Worm (Caenorhabditis elegans) whole organism, late embryonic: Measurements from ENCODE around the gene sel-15.

Experiments used
- K02D7.2 ChIP-seq: sonication (generic microtip); optimal IDR thresholded peaks from 2 replicates; lab custom pipeline; 2017; ENCODE audit warnings: mild to moderate bottlenecking, missing genetic modification characterization, missing compliant biosample characterization
- fax-1 ChIP-seq: sonication (generic microtip); optimal IDR thresholded peaks from 2 replicates; lab custom pipeline; 2016; ENCODE audit warnings: missing genotype, missing genetic modification characterization, missing compliant biosample characterization
- fkh-10 ChIP-seq: fragments of 150-350 bp; optimal IDR thresholded peaks from 2 replicates; lab custom pipeline; 2014; ENCODE audit warnings: missing biosample characterization, missing genetic modification reagents, missing genetic modification characterization
- hlh-6 ChIP-seq: sonication (generic microtip); optimal IDR thresholded peaks from 2 replicates; lab custom pipeline; 2016; ENCODE audit warnings: missing genotype, missing genetic modification characterization, missing compliant biosample characterization
- hlh-8 ChIP-seq: sonication (generic microtip); optimal IDR thresholded peaks from 2 replicates; lab custom pipeline; 2016; ENCODE audit warnings: missing genotype, missing genetic modification characterization, missing compliant biosample characterization
- pha-4 ChIP-seq: fragments of 150-350 bp; optimal IDR thresholded peaks from 2 replicates; lab custom pipeline; 2018; ENCODE audit warnings: missing biosample characterization, missing genetic modification reagents, missing genetic modification characterization
- sox-4 ChIP-seq: sonication (generic microtip); optimal IDR thresholded peaks from 2 replicates; lab custom pipeline; 2017; ENCODE audit warnings: mild to moderate bottlenecking, missing genetic modification characterization, inconsistent platforms, missing compliant biosample characterization

- TF ChIP-seq sox-4 (tag; lab: Kevin White, UChicago) (no peak), fkh-10 (GFP tag; lab: Kevin White, UChicago) (no peak), K02D7.2 (no peak), pha-4 (tag; lab: Kevin White, UChicago) (no peak), hlh-8 (no peak), hlh-6 (no peak), fax-1 (tag; lab: Kevin White, UChicago) (no peak)
Observed at ce11 chrIII:656660-657059, 39.6 kb downstream of the sel-15 start.
